Worm (Caenorhabditis elegans): ENCODE measurements around the gene F53E4.1.

Gene F53E4.1

ce11 chrV:15661003-15661402 lies 7.1 kb downstream of the F53E4.1 start:
- no peak for TF ChIP-seq skn-1 (tag; optimal IDR thresholded peaks at IDR 0.05)
- no peak for TF ChIP-seq mab-5 (tag; optimal IDR thresholded peaks at IDR 0.05)
- TF ChIP-seq lin-11 (tag; optimal IDR thresholded peaks at IDR 0.05): no peak
- TF ChIP-seq lin-39 (tag; optimal IDR thresholded peaks at IDR 0.05): no peak
- no peak for TF ChIP-seq C34F6.9 (tag; optimal IDR thresholded peaks at IDR 0.05)
- peak; percentile 96 for TF ChIP-seq nhr-25 (tag; optimal IDR thresholded peaks at IDR 0.05)
- no peak for TF ChIP-seq unc-55 (GFP tag; optimal IDR thresholded peaks at IDR 0.05)
- no peak for TF ChIP-seq fos-1 (tag; optimal IDR thresholded peaks at IDR 0.05)
- TF ChIP-seq ceh-16 (tag; optimal IDR thresholded peaks at IDR 0.05): peak; percentile 75
- no peak for TF ChIP-seq ztf-11 (tag; optimal IDR thresholded peaks at IDR 0.05)
- TF ChIP-seq lin-13 (GFP tag; optimal IDR thresholded peaks at IDR 0.05): no peak
- no peak for TF ChIP-seq snpc-4 (tag; optimal IDR thresholded peaks at IDR 0.05)
- TF ChIP-seq nhr-10 (tag; optimal IDR thresholded peaks at IDR 0.05): no peak
- TF ChIP-seq F13H6.1 (tag; optimal IDR thresholded peaks at IDR 0.05): no peak
- no peak for TF ChIP-seq ztf-4 (tag; optimal IDR thresholded peaks at IDR 0.05)
- no peak for TF ChIP-seq aly-2 (tag; optimal IDR thresholded peaks at IDR 0.05)
- peak; percentile 32 for TF ChIP-seq sma-3 (GFP tag; optimal IDR thresholded peaks at IDR 0.05)
- TF ChIP-seq nhr-6 (tag; optimal IDR thresholded peaks at IDR 0.05): peak; percentile 17
- TF ChIP-seq lsy-2 (tag; optimal IDR thresholded peaks at IDR 0.05): no peak
- TF ChIP-seq nhr-12 (tag; optimal IDR thresholded peaks at IDR 0.05): no peak
- no peak for TF ChIP-seq crh-2 (tag; optimal IDR thresholded peaks at IDR 0.05)
- TF ChIP-seq unc-62 (GFP tag; optimal IDR thresholded peaks at IDR 0.05): no peak
- TF ChIP-seq mdl-1 (tag; optimal IDR thresholded peaks at IDR 0.05): no peak
- no peak for TF ChIP-seq ama-1 (optimal IDR thresholded peaks at IDR 0.05)
- no peak for TF ChIP-seq gmeb-1 (tag; optimal IDR thresholded peaks at IDR 0.05)
- TF ChIP-seq blmp-1 (tag; optimal IDR thresholded peaks at IDR 0.05; ENCODE audit: insufficient read depth): peak; percentile 77
- no peak for TF ChIP-seq ceh-82 (tag; optimal IDR thresholded peaks at IDR 0.05)
- TF ChIP-seq nhr-237 (tag; optimal IDR thresholded peaks at IDR 0.05): no peak
- peak; percentile 92 for TF ChIP-seq nhr-23 (tag; optimal IDR thresholded peaks at IDR 0.05)
- TF ChIP-seq ZK546.5 (tag; optimal IDR thresholded peaks at IDR 0.05): no peak
- peak; percentile 73 for TF ChIP-seq sma-9 (GFP tag; optimal IDR thresholded peaks at IDR 0.05)
- no peak for TF ChIP-seq sma-9 (tag; optimal IDR thresholded peaks at IDR 0.05)
- TF ChIP-seq mbf-1 (tag; optimal IDR thresholded peaks at IDR 0.05): no peak
- TF ChIP-seq unc-39 (tag; optimal IDR thresholded peaks at IDR 0.05): no peak
- no peak for TF ChIP-seq zag-1 (tag; optimal IDR thresholded peaks at IDR 0.05)
- no peak for TF ChIP-seq Y55F3AM.14 (GFP tag; optimal IDR thresholded peaks at IDR 0.05)
- no peak for TF ChIP-seq nhr-11 (tag; optimal IDR thresholded peaks at IDR 0.05)
- TF ChIP-seq peb-1 (tag; optimal IDR thresholded peaks at IDR 0.05): peak; percentile 8
- TF ChIP-seq nhr-129 (tag; optimal IDR thresholded peaks at IDR 0.05): no peak
- TF ChIP-seq sem-4 (tag; optimal IDR thresholded peaks at IDR 0.05): peak; percentile 43
- TF ChIP-seq nhr-21 (tag; optimal IDR thresholded peaks at IDR 0.05): no peak
- no peak for TF ChIP-seq elt-3 (tag; optimal IDR thresholded peaks at IDR 0.05)
- TF ChIP-seq dmd-4 (tag; optimal IDR thresholded peaks at IDR 0.05): no peak
- peak; percentile 98 for TF ChIP-seq elt-1 (tag; optimal IDR thresholded peaks at IDR 0.05)
- TF ChIP-seq ztf-1 (GFP tag; conservative IDR thresholded peaks at IDR 0.05): no peak
- TF ChIP-seq alr-1 (tag; optimal IDR thresholded peaks at IDR 0.05): no peak
- peak; percentile 19 for TF ChIP-seq egl-27 (tag; optimal IDR thresholded peaks at IDR 0.05)
- no peak for TF ChIP-seq nhr-77 (tag; optimal IDR thresholded peaks at IDR 0.05)
- TF ChIP-seq R02D3.7 (tag; optimal IDR thresholded peaks at IDR 0.05): no peak
